Worm (Caenorhabditis elegans): ENCODE data around the gene F58E6.4.

DNA sequence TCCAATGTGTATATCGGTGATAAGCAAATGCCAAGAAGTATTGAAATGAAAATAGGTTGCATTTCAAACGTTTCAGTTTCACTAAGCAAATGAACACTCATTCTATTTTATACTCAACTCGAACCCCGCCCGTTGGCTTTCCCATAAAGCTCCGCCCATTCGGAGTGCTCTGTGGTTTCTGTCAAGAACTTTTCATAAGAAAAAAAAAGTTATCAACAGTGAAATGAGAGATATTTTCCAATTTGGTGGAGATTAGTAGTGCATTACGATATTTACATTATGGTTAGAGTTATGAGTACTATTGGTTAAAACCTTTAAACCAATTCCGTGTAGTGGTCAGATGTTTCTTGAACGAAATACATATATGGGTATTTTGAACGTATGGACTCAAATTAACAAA, at the start of gene F58E6.4:
- TF ChIP-seq nhr-237 (tag; optimal IDR thresholded peaks at IDR 0.05), result no peak
- no peak for TF ChIP-seq elt-3 (tag; optimal IDR thresholded peaks at IDR 0.05)
- TF ChIP-seq nhr-77 (tag; optimal IDR thresholded peaks at IDR 0.05), result no peak
- no peak for TF ChIP-seq fkh-10 (GFP tag; optimal IDR thresholded peaks at IDR 0.05)
- TF ChIP-seq snpc-4 (tag; optimal IDR thresholded peaks at IDR 0.05), result no peak
- TF ChIP-seq aly-2 (tag; optimal IDR thresholded peaks at IDR 0.05), result no peak
- TF ChIP-seq fos-1 (tag; optimal IDR thresholded peaks at IDR 0.05), result no peak

All from whole organism, L3 larva.